Fruit fly (Drosophila melanogaster) whole organism, embryonic: Measurements from ENCODE around the gene CG42827.

Source experiments
- Antp ChIP-seq: fragments of 200-800 bp; sonication (Bioruptor generic); optimal IDR thresholded peaks from 3 replicates; lab custom pipeline; 2016; ENCODE audit warnings: missing biosample characterization, missing genetic modification characterization
- Atf3 ChIP-seq: fragments of 200-800 bp; sonication (Bioruptor generic); optimal IDR thresholded peaks from 3 replicates; lab custom pipeline; 2016; ENCODE audit warnings: missing biosample characterization, missing genetic modification characterization
- CG10147 ChIP-seq: fragments of 200-800 bp; sonication (Bioruptor generic); optimal IDR thresholded peaks from 2 replicates; lab custom pipeline; 2019; ENCODE audit warnings: missing biosample characterization, mild to moderate bottlenecking, missing genetic modification characterization, moderate library complexity
- CG11247 ChIP-seq: fragments of 200-800 bp; sonication (Bioruptor generic); IDR thresholded peaks from 2 replicates; pipeline ENCODE4 v1.3.6; 2022; ENCODE audit warnings: missing biosample characterization, missing genetic modification characterization
- CG11723 ChIP-seq: fragments of 200-800 bp; sonication (Bioruptor generic); optimal IDR thresholded peaks from 2 replicates; lab custom pipeline; 2017; ENCODE audit warnings: missing biosample characterization, mild to moderate bottlenecking, missing genetic modification characterization
- CG12769 ChIP-seq: fragments of 200-800 bp; sonication (Bioruptor generic); optimal IDR thresholded peaks from 2 replicates; lab custom pipeline; 2019; ENCODE audit warnings: missing biosample characterization, mild to moderate bottlenecking, missing genetic modification characterization, moderate library complexity
- CG13296 ChIP-seq: fragments of 200-800 bp; sonication (Bioruptor generic); optimal IDR thresholded peaks from 3 replicates; lab custom pipeline; 2018; ENCODE audit warnings: missing biosample characterization, mild to moderate bottlenecking, missing genetic modification characterization
- CG13894 ChIP-seq: fragments of 200-800 bp; sonication (Bioruptor generic); optimal IDR thresholded peaks from 3 replicates; lab custom pipeline; 2018; ENCODE audit warnings: missing biosample characterization, mild to moderate bottlenecking, missing genetic modification characterization, moderate library complexity
- CG15479 ChIP-seq: fragments of 200-800 bp; sonication (Bioruptor generic); optimal IDR thresholded peaks from 3 replicates; lab custom pipeline; 2019; ENCODE audit warnings: missing biosample characterization, mild to moderate bottlenecking, missing genetic modification characterization, moderate library complexity
- CG16813 ChIP-seq: fragments of 200-800 bp; sonication (Bioruptor generic); IDR thresholded peaks from 3 replicates; pipeline ENCODE4 v1.3.6; 2022; ENCODE audit warnings: missing biosample characterization, missing genetic modification characterization; ENCODE audit not compliant: partially characterized antibody
- CG17612 ChIP-seq: fragments of 200-800 bp; sonication (Bioruptor generic); IDR thresholded peaks from 2 replicates; pipeline ENCODE4 v1.3.6; 2022; ENCODE audit warnings: missing biosample characterization, missing genetic modification characterization
- CG18764 ChIP-seq: fragments of 200-800 bp; sonication (Bioruptor generic); optimal IDR thresholded peaks from 3 replicates; lab custom pipeline; 2016; ENCODE audit warnings: missing biosample characterization, missing genetic modification characterization
- CG33213 ChIP-seq: fragments of 200-800 bp; sonication (Bioruptor generic); optimal IDR thresholded peaks from 3 replicates; lab custom pipeline; 2016; ENCODE audit warnings: missing biosample characterization, missing genetic modification characterization
- CG3847 ChIP-seq: fragments of 200-800 bp; sonication (Bioruptor generic); IDR thresholded peaks from 2 replicates; pipeline ENCODE4 v1.3.6; 2022; ENCODE audit warnings: missing biosample characterization, missing genetic modification characterization
- CG4854 ChIP-seq: fragments of 200-800 bp; sonication (Bioruptor generic); optimal IDR thresholded peaks from 2 replicates; lab custom pipeline; 2016; ENCODE audit warnings: missing biosample characterization, missing genetic modification characterization, inconsistent platforms
- CG5245 ChIP-seq: fragments of 200-800 bp; sonication (Bioruptor generic); optimal IDR thresholded peaks from 3 replicates; lab custom pipeline; 2016; ENCODE audit warnings: missing biosample characterization, missing genetic modification characterization
- CG6654 ChIP-seq: fragments of 200-800 bp; sonication (Bioruptor generic); optimal IDR thresholded peaks from 2 replicates; lab custom pipeline; 2017; ENCODE audit warnings: missing biosample characterization, mild to moderate bottlenecking, missing genetic modification characterization
- CG7556 ChIP-seq: fragments of 200-800 bp; sonication (Bioruptor generic); optimal IDR thresholded peaks from 2 replicates; lab custom pipeline; 2017; ENCODE audit warnings: missing biosample characterization, mild to moderate bottlenecking, missing genetic modification characterization
- CG7987 ChIP-seq: fragments of 200-800 bp; sonication (Bioruptor generic); optimal IDR thresholded peaks from 2 replicates; lab custom pipeline; 2018; ENCODE audit warnings: missing biosample characterization, mild to moderate bottlenecking, missing genetic modification characterization, moderate library complexity
- CG8281 ChIP-seq: fragments of 200-800 bp; sonication (Bioruptor generic); optimal IDR thresholded peaks from 2 replicates; lab custom pipeline; 2018; ENCODE audit warnings: missing biosample characterization, mild to moderate bottlenecking, missing genetic modification characterization, moderate library complexity
- CG9797 ChIP-seq: fragments of 200-800 bp; sonication (Bioruptor generic); optimal IDR thresholded peaks from 3 replicates; lab custom pipeline; 2018; ENCODE audit warnings: missing biosample characterization, mild to moderate bottlenecking, missing genetic modification characterization
- CHES-1-like ChIP-seq: fragments of 200-800 bp; sonication (Bioruptor generic); optimal IDR thresholded peaks from 2 replicates; lab custom pipeline; 2016; ENCODE audit warnings: missing biosample characterization, missing genetic modification characterization
- D19B ChIP-seq: fragments of 200-800 bp; sonication (Bioruptor generic); optimal IDR thresholded peaks from 2 replicates; lab custom pipeline; 2017; ENCODE audit warnings: missing biosample characterization, mild to moderate bottlenecking, missing genetic modification characterization
- E2f2 ChIP-seq: fragments of 200-800 bp; sonication (Bioruptor generic); IDR thresholded peaks from 2 replicates; pipeline ENCODE4 v1.3.6; 2022; ENCODE audit warnings: missing biosample characterization, missing genetic modification characterization
- Fer2 ChIP-seq: fragments of 200-800 bp; sonication (Bioruptor generic); optimal IDR thresholded peaks from 2 replicates; lab custom pipeline; 2018; ENCODE audit warnings: missing biosample characterization, mild to moderate bottlenecking, missing genetic modification characterization, moderate library complexity
- HmgZ ChIP-seq: fragments of 200-800 bp; sonication (Bioruptor generic); optimal IDR thresholded peaks from 2 replicates; lab custom pipeline; 2018; ENCODE audit warnings: missing biosample characterization, mild to moderate bottlenecking, missing genetic modification characterization
- Hr51 ChIP-seq, 2 experiments: fragments of 200-800 bp; sonication (Bioruptor generic); optimal IDR thresholded peaks; 2 replicates in 1 of 2; 3 replicates in 1 of 2; lab custom pipeline; 2016 to 2018; ENCODE audit warnings: missing biosample characterization in 2 of 2, missing genetic modification characterization in 2 of 2, mild to moderate bottlenecking in 1 of 2, moderate library complexity in 1 of 2
- MBD-R2 ChIP-seq: fragments of 200-800 bp; sonication (Bioruptor generic); IDR thresholded peaks from 2 replicates; pipeline ENCODE4 v1.3.6; 2022; ENCODE audit warnings: missing biosample characterization, missing genetic modification characterization
- MESR4 ChIP-seq: fragments of 200-800 bp; sonication (Bioruptor generic); optimal IDR thresholded peaks from 2 replicates; lab custom pipeline; 2018; ENCODE audit warnings: missing biosample characterization, mild to moderate bottlenecking, missing genetic modification characterization, moderate library complexity
- Mrtf ChIP-seq: fragments of 200-800 bp; sonication (Bioruptor generic); IDR thresholded peaks from 3 replicates; pipeline ENCODE4 v1.3.6; 2022; ENCODE audit warnings: missing biosample characterization, missing genetic modification characterization
- Nf-YB ChIP-seq: fragments of 200-800 bp; sonication (Bioruptor generic); optimal IDR thresholded peaks from 3 replicates; lab custom pipeline; 2019; ENCODE audit warnings: missing biosample characterization, mild to moderate bottlenecking, missing genetic modification characterization, moderate library complexity
- Taf1 ChIP-seq: fragments of 200-800 bp; sonication (Bioruptor generic); IDR thresholded peaks from 2 replicates; pipeline ENCODE4 v1.3.6; 2022; ENCODE audit warnings: missing biosample characterization, missing genetic modification characterization
- Usf ChIP-seq: fragments of 200-800 bp; sonication (Bioruptor generic); optimal IDR thresholded peaks from 2 replicates; lab custom pipeline; 2017; ENCODE audit warnings: missing genotype, missing biosample characterization, missing genetic modification characterization
- Xrp1 ChIP-seq: fragments of 200-800 bp; sonication (Bioruptor generic); IDR thresholded peaks from 2 replicates; pipeline ENCODE4 v1.3.6; 2022; ENCODE audit warnings: missing biosample characterization, missing genetic modification characterization
- ato ChIP-seq: fragments of 200-800 bp; sonication (Bioruptor generic); IDR thresholded peaks from 2 replicates; pipeline ENCODE4 v1.3.6; 2022; ENCODE audit warnings: missing biosample characterization, missing genetic modification characterization; ENCODE audit not compliant: partially characterized antibody
- btn ChIP-seq: fragments of 200-800 bp; sonication (Bioruptor generic); optimal IDR thresholded peaks from 2 replicates; lab custom pipeline; 2016; ENCODE audit warnings: missing biosample characterization, missing genetic modification characterization
- corto ChIP-seq: fragments of 200-800 bp; sonication (Bioruptor generic); optimal IDR thresholded peaks from 2 replicates; lab custom pipeline; 2016; ENCODE audit warnings: missing biosample characterization, mild to moderate bottlenecking, missing genetic modification characterization, moderate library complexity
- crc ChIP-seq: fragments of 200-800 bp; sonication (Bioruptor generic); optimal IDR thresholded peaks from 2 replicates; lab custom pipeline; 2016; ENCODE audit warnings: missing biosample characterization, missing genetic modification characterization
- emc ChIP-seq: fragments of 200-800 bp; sonication (Bioruptor generic); optimal IDR thresholded peaks from 2 replicates; lab custom pipeline; 2016; ENCODE audit warnings: missing biosample characterization, missing genetic modification characterization
- fd3F ChIP-seq: fragments of 200-800 bp; sonication (Bioruptor generic); optimal IDR thresholded peaks from 2 replicates; lab custom pipeline; 2018; ENCODE audit warnings: missing biosample characterization, mild to moderate bottlenecking, missing genetic modification characterization, moderate library complexity
- ftz-f1 ChIP-seq: fragments of 200-800 bp; sonication (Bioruptor generic); optimal IDR thresholded peaks from 2 replicates; lab custom pipeline; 2016; ENCODE audit warnings: missing biosample characterization, missing genetic modification characterization
- gro ChIP-seq: fragments of 200-800 bp; sonication (Bioruptor generic); optimal IDR thresholded peaks from 2 replicates; lab custom pipeline; 2016; ENCODE audit warnings: missing biosample characterization, missing genetic modification characterization
- org-1 ChIP-seq: fragments of 200-800 bp; sonication (Bioruptor generic); optimal IDR thresholded peaks from 2 replicates; lab custom pipeline; 2017; ENCODE audit warnings: missing biosample characterization, missing genetic modification characterization
- prd ChIP-seq, 3 experiments: fragments of >200 bp in 2 of 3; fragments of 200-800 bp in 1 of 3; sonication (Bioruptor generic) in 1 of 3; optimal IDR thresholded peaks in 2 of 3; IDR thresholded peaks in 1 of 3; 2 replicates in 2 of 3; 3 replicates in 1 of 3; pipeline versions ENCODE4 v1.3.6 to Lab custom; 2017 to 2022; ENCODE audit warnings: missing biosample characterization in 1 of 3, missing genetic modification characterization in 1 of 3
- pzg ChIP-seq: fragments of 200-800 bp; sonication (Bioruptor generic); optimal IDR thresholded peaks from 3 replicates; lab custom pipeline; 2018; ENCODE audit warnings: missing biosample characterization, mild to moderate bottlenecking, missing genetic modification characterization, moderate library complexity
- rib ChIP-seq: fragments of 200-800 bp; sonication (Bioruptor generic); IDR thresholded peaks from 2 replicates; pipeline ENCODE4 v1.3.6; 2022; ENCODE audit warnings: missing biosample characterization, missing genetic modification characterization
- salm ChIP-seq: fragments of 200-800 bp; sonication (Bioruptor generic); optimal IDR thresholded peaks from 2 replicates; lab custom pipeline; 2018; ENCODE audit warnings: missing biosample characterization, mild to moderate bottlenecking, missing genetic modification characterization
- seq ChIP-seq: fragments of 200-800 bp; sonication (Bioruptor generic); IDR thresholded peaks from 2 replicates; pipeline ENCODE4 v1.3.6; 2022; ENCODE audit warnings: missing biosample characterization, missing genetic modification characterization
- tio ChIP-seq: fragments of 200-800 bp; sonication (Bioruptor generic); optimal IDR thresholded peaks from 2 replicates; lab custom pipeline; 2017; ENCODE audit warnings: missing biosample characterization, missing genetic modification characterization, inconsistent platforms
- tna ChIP-seq: fragments of 200-800 bp; sonication (Bioruptor generic); IDR thresholded peaks from 2 replicates; pipeline ENCODE4 v1.3.6; 2022; ENCODE audit warnings: missing biosample characterization, missing genetic modification characterization; ENCODE audit not compliant: partially characterized antibody

The CG42827 gene

dm6 chr3R:23335577-23335976 is 37.1 kb upstream of the CG42827 start (continued):
- TF ChIP-seq emc (GFP tag; lab: Kevin White, UChicago) (no peak), Hr51 (GFP tag; optimal IDR thresholded peaks at IDR 0.05; lab: Kevin White, UChicago) (peak in 1 of 2 experiments; percentile 82), CHES-1-like (GFP tag; lab: Kevin White, UChicago) (no peak), gro (no peak), CG7987 (peak; percentile 51), CG13296 (GFP tag; lab: Kevin White, UChicago) (peak; percentile 90), CG12769 (tag; lab: Kevin White, UChicago) (no peak), CG18764 (GFP tag; lab: Kevin White, UChicago) (peak; percentile 54), btn (GFP tag; lab: Kevin White, UChicago) (no peak), ftz-f1 (GFP tag; lab: Kevin White, UChicago) (no peak), Usf (GFP tag; lab: Kevin White, UChicago) (peak; percentile 43), CG13894 (tag; lab: Kevin White, UChicago) (peak; percentile 76), CG17612 (no peak), CG3847 (GFP tag; lab: Robert Waterston, UW) (peak; percentile 70), CG7556 (GFP tag; lab: Kevin White, UChicago) (peak; percentile 86), Fer2 (peak; percentile 71), HmgZ (tag; lab: Kevin White, UChicago) (peak; percentile 60), CG11723 (GFP tag; lab: Kevin White, UChicago) (peak; percentile 60), prd (optimal IDR thresholded peaks at IDR 0.05; lab: Kevin White, UChicago) (no peak), prd (GFP tag; IDR thresholded peaks at IDR 0.05; lab: Robert Waterston, UW) (peak; percentile 52; the same call in 2 of the 3 replicates), CG8281 (peak; percentile 37), tna (no peak), Mrtf (GFP tag; lab: Robert Waterston, UW) (0 out of 3 replicates have a peak, but pooled peaks have one; percentile 49), Xrp1 (peak; percentile 61; the same call in 1 of the 2 replicates), CG4854 (GFP tag; lab: Kevin White, UChicago) (no peak), CG15479 (no peak), org-1 (peak; percentile 60), Atf3 (GFP tag; lab: Kevin White, UChicago) (no peak), rib (GFP tag; lab: Robert Waterston, UW) (peak; percentile 57; the same call in 1 of the 2 replicates), seq (GFP tag; lab: Robert Waterston, UW) (peak; percentile 76), corto (GFP tag; lab: Kevin White, UChicago) (no peak), CG6654 (GFP tag; lab: Kevin White, UChicago) (peak; percentile 60), Nf-YB (peak; percentile 59), fd3F (peak; percentile 78), MESR4 (GFP tag; lab: Kevin White, UChicago) (no peak), salm (peak; percentile 56), CG33213 (GFP tag; lab: Kevin White, UChicago) (no peak), crc (GFP tag; lab: Kevin White, UChicago) (no peak), tio (GFP tag; lab: Kevin White, UChicago) (peak; percentile 62), CG11247 (GFP tag; lab: Robert Waterston, UW) (peak; percentile 67; the same call in 1 of the 2 replicates), CG9797 (GFP tag; lab: Kevin White, UChicago) (peak; percentile 16), pzg (GFP tag; lab: Kevin White, UChicago) (peak; percentile 2), ato (GFP tag; lab: Robert Waterston, UW) (no peak), Taf1 (GFP tag; lab: Robert Waterston, UW) (peak; percentile 60; the same call in 1 of the 2 replicates), MBD-R2 (GFP tag; lab: Robert Waterston, UW) (peak; percentile 45; the same call in 1 of the 2 replicates), CG16813 (GFP tag; lab: Robert Waterston, UW) (no peak), D19B (GFP tag; lab: Kevin White, UChicago) (peak; percentile 75), E2f2 (GFP tag; lab: Robert Waterston, UW) (peak; percentile 45; the same call in 1 of the 2 replicates), CG5245 (GFP tag; lab: Kevin White, UChicago) (no peak), CG10147 (GFP tag; lab: Kevin White, UChicago) (peak; percentile 92), Antp (GFP tag; lab: Kevin White, UChicago) (no peak)
